Worm (Caenorhabditis elegans) whole organism, midembryonic: ENCODE results near the gene F20G2.6.

ENCODE experiments used
- T22C8.4 ChIP-seq: fragments of 200-800 bp; sonication (Bioruptor generic); IDR thresholded peaks from 2 replicates; pipeline ENCODE4 v1.3.6; 2022; ENCODE audit warnings: missing genetic modification characterization, missing compliant biosample characterization
- flt-1 ChIP-seq: fragments of 200-800 bp; sonication (Bioruptor generic); IDR thresholded peaks from 2 replicates; pipeline ENCODE4 v1.3.6; 2022; ENCODE audit warnings: missing genetic modification characterization, missing compliant biosample characterization
- ztf-29 ChIP-seq: fragments of 200-800 bp; sonication (Bioruptor generic); IDR thresholded peaks from 2 replicates; pipeline ENCODE4 v1.3.6; 2022; ENCODE audit warnings: missing genetic modification reagents, missing genetic modification characterization, missing compliant biosample characterization

- TF ChIP-seq T22C8.4 (GFP tag; lab: Robert Waterston, UW), result no peak
- no peak for TF ChIP-seq ztf-29 (GFP tag; lab: Robert Waterston, UW)
- no peak for TF ChIP-seq flt-1 (GFP tag; lab: Robert Waterston, UW)
Observed at ce11 chrV:13807232-13807631, 44.4 kb downstream of the F20G2.6 start, which contains the start of gene swan-1.
